Worm (Caenorhabditis elegans) whole organism, late embryonic: ENCODE data around the gene cest-28.

Experiments used
- ahr-1 ChIP-seq: sonication (generic microtip); optimal IDR thresholded peaks from 2 replicates; lab custom pipeline; 2016; ENCODE audit warnings: missing genetic modification characterization, missing compliant biosample characterization
- ceh-34 ChIP-seq: sonication (generic microtip); optimal IDR thresholded peaks from 2 replicates; lab custom pipeline; 2016; ENCODE audit warnings: mild to moderate bottlenecking, missing genetic modification characterization, missing compliant biosample characterization
- odd-2 ChIP-seq: sonication (generic microtip); optimal IDR thresholded peaks from 2 replicates; lab custom pipeline; 2017; ENCODE audit warnings: antibody characterized with exemption, mild to moderate bottlenecking, missing genetic modification characterization, missing compliant biosample characterization
- unc-3 ChIP-seq, 2 experiments: fragments of 200-800 bp in 1 of 2; sonication (Bioruptor generic) in 1 of 2; sonication (generic microtip) in 1 of 2; conservative IDR thresholded peaks in 1 of 2; optimal IDR thresholded peaks in 1 of 2; 2 replicates each; pipeline versions ENCODE4 v1.3.6 to Lab custom; 2016 to 2022; ENCODE audit warnings: missing compliant biosample characterization in 2 of 2, missing genetic modification characterization in 2 of 2, missing genetic modification reagents in 1 of 2

DNA sequence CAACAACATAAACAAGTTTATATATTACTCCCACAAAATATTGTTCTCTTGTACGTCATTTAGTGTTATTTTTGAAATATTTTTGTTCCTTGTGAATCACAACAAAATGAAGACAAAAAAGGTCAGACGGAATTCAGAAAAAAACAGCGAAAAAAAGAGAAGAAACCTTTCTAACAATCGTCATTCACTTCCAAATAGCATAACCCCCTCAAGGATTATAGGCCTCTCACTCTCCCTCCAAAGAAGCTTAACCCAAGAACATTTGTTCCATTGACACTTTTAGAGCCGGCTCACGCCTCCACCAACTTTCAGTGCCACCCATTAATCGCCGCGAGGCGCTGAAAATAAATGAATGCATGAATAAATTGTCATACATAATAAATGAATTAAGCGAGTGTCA, 10.1 kb upstream of the cest-28 start:
- no peak for TF ChIP-seq odd-2
- TF ChIP-seq ahr-1 (tag; lab: Kevin White, UChicago): no peak
- no peak for TF ChIP-seq ceh-34 (tag; lab: Kevin White, UChicago)
- TF ChIP-seq unc-3 (GFP tag; conservative IDR thresholded peaks at IDR 0.05; lab: Robert Waterston, UW): no peak
- no peak for TF ChIP-seq unc-3 (tag; optimal IDR thresholded peaks at IDR 0.05; lab: Kevin White, UChicago)
